Worm (Caenorhabditis elegans) whole organism, L3 larva: ENCODE measurements around the gene grl-25.

ENCODE experiments used
- ZK546.5 ChIP-seq: sonication (generic microtip); optimal IDR thresholded peaks from 2 replicates; lab custom pipeline; 2017; ENCODE audit warnings: missing biosample characterization, missing genetic modification characterization
- aly-2 ChIP-seq: fragments of 150-350 bp; optimal IDR thresholded peaks from 2 replicates; lab custom pipeline; 2014; ENCODE audit warnings: missing biosample characterization, missing genetic modification characterization
- ceh-16 ChIP-seq: sonication (generic microtip); optimal IDR thresholded peaks from 2 replicates; lab custom pipeline; 2017; ENCODE audit warnings: missing biosample characterization, missing genetic modification characterization
- ceh-28 ChIP-seq: fragments of 150-350 bp; optimal IDR thresholded peaks from 2 replicates; lab custom pipeline; 2014; ENCODE audit warnings: missing biosample characterization, missing genetic modification reagents, missing genetic modification characterization
- ceh-82 ChIP-seq: fragments of 150-350 bp; optimal IDR thresholded peaks from 2 replicates; lab custom pipeline; 2014; ENCODE audit warnings: missing biosample characterization, missing genetic modification characterization
- daf-12 ChIP-seq: fragments of 150-350 bp; optimal IDR thresholded peaks from 2 replicates; lab custom pipeline; 2014; ENCODE audit warnings: missing biosample characterization, missing genetic modification reagents, missing genetic modification characterization
- egl-27 ChIP-seq: sonication (generic microtip); optimal IDR thresholded peaks from 4 replicates; lab custom pipeline; 2017; ENCODE audit warnings: missing biosample characterization, missing genetic modification reagents, missing genetic modification characterization
- elt-1 ChIP-seq: fragments of 150-350 bp; optimal IDR thresholded peaks from 2 replicates; lab custom pipeline; 2014; ENCODE audit warnings: missing biosample characterization, missing genetic modification characterization
- elt-2 ChIP-seq: sonication (generic microtip); optimal IDR thresholded peaks from 2 replicates; lab custom pipeline; 2016; ENCODE audit warnings: missing genetic modification reagents, mild to moderate bottlenecking, missing genetic modification characterization, missing compliant biosample characterization
- elt-3 ChIP-seq, 3 experiments: fragments of 150-350 bp in 1 of 3; sonication (generic microtip) in 2 of 3; optimal IDR thresholded peaks; 2 replicates in 2 of 3; 4 replicates in 1 of 3; lab custom pipeline; 2014 to 2017; ENCODE audit warnings: missing biosample characterization in 3 of 3, missing genetic modification characterization in 3 of 3
- fkh-10 ChIP-seq: sonication (generic microtip); optimal IDR thresholded peaks from 2 replicates; lab custom pipeline; 2017; ENCODE audit warnings: missing biosample characterization, missing genetic modification reagents, missing genetic modification characterization
- fkh-2 ChIP-seq: fragments of 150-350 bp; optimal IDR thresholded peaks from 2 replicates; lab custom pipeline; 2014; ENCODE audit warnings: missing biosample characterization, missing genetic modification reagents, missing genetic modification characterization
- fos-1 ChIP-seq: fragments of 150-350 bp; optimal IDR thresholded peaks from 2 replicates; lab custom pipeline; 2014; ENCODE audit warnings: missing biosample characterization, missing genetic modification characterization
- hmg-11 ChIP-seq: sonication (generic microtip); optimal IDR thresholded peaks from 2 replicates; lab custom pipeline; 2016; ENCODE audit warnings: missing genetic modification characterization, missing compliant biosample characterization
- jun-1 ChIP-seq: fragments of 150-350 bp; optimal IDR thresholded peaks from 2 replicates; lab custom pipeline; 2014; ENCODE audit warnings: missing biosample characterization, missing genetic modification reagents, missing genetic modification characterization
- lin-15B ChIP-seq: fragments of 150-350 bp; optimal IDR thresholded peaks from 2 replicates; lab custom pipeline; 2014; ENCODE audit warnings: missing biosample characterization, missing genetic modification characterization
- lin-39 ChIP-seq: fragments of 150-350 bp; optimal IDR thresholded peaks from 2 replicates; lab custom pipeline; 2018; ENCODE audit warnings: missing biosample characterization, missing genetic modification reagents, missing genetic modification characterization
- lsy-12 ChIP-seq: sonication (generic microtip); optimal IDR thresholded peaks from 2 replicates; lab custom pipeline; 2016; ENCODE audit warnings: mild to moderate bottlenecking, missing genetic modification characterization, missing compliant biosample characterization
- mdl-1 ChIP-seq: fragments of 150-350 bp; optimal IDR thresholded peaks from 2 replicates; lab custom pipeline; 2014; ENCODE audit warnings: missing biosample characterization, missing genetic modification characterization
- nfya-1 ChIP-seq: sonication (generic microtip); optimal IDR thresholded peaks from 2 replicates; lab custom pipeline; 2017; ENCODE audit warnings: missing genetic modification characterization, mild to moderate bottlenecking, missing compliant biosample characterization, antibody characterized with exemption, moderate library complexity; ENCODE audit not compliant: insufficient read depth
- nhr-12 ChIP-seq: fragments of 150-350 bp; optimal IDR thresholded peaks from 2 replicates; lab custom pipeline; 2014; ENCODE audit warnings: missing biosample characterization, missing genetic modification characterization
- nhr-23 ChIP-seq: fragments of 150-350 bp; optimal IDR thresholded peaks from 2 replicates; lab custom pipeline; 2014; ENCODE audit warnings: missing biosample characterization, missing genetic modification reagents, missing genetic modification characterization
- nhr-25 ChIP-seq: sonication (generic microtip); optimal IDR thresholded peaks from 2 replicates; lab custom pipeline; 2017; ENCODE audit warnings: missing biosample characterization, missing genetic modification characterization
- nhr-28 ChIP-seq: fragments of 150-350 bp; optimal IDR thresholded peaks from 2 replicates; lab custom pipeline; 2014; ENCODE audit warnings: missing biosample characterization, missing genetic modification characterization
- nhr-43 ChIP-seq: sonication (generic microtip); optimal IDR thresholded peaks from 2 replicates; lab custom pipeline; 2016; ENCODE audit warnings: mild to moderate bottlenecking, missing genetic modification characterization, missing compliant biosample characterization; ENCODE audit not compliant: poor library complexity, severe bottlenecking
- nhr-67 ChIP-seq: fragments of 150-350 bp; optimal IDR thresholded peaks from 2 replicates; lab custom pipeline; 2014; ENCODE audit warnings: missing biosample characterization, missing genetic modification characterization
- nhr-76 ChIP-seq: fragments of 150-350 bp; sonication (generic microtip); optimal IDR thresholded peaks from 5 replicates; lab custom pipeline; 2014; ENCODE audit warnings: missing biosample characterization, missing genetic modification characterization
- nhr-77 ChIP-seq: fragments of 150-350 bp; optimal IDR thresholded peaks from 2 replicates; lab custom pipeline; 2014; ENCODE audit warnings: missing biosample characterization, missing genetic modification characterization
- pha-4 ChIP-seq: fragments of 150-350 bp; optimal IDR thresholded peaks from 2 replicates; lab custom pipeline; 2014; ENCODE audit warnings: missing biosample characterization, missing genetic modification reagents, missing genetic modification characterization
- sea-2 ChIP-seq: fragments of 150-350 bp; sonication (generic microtip); optimal IDR thresholded peaks from 4 replicates; lab custom pipeline; 2014; ENCODE audit warnings: missing biosample characterization, missing genetic modification reagents, missing genetic modification characterization
- snpc-4 ChIP-seq: fragments of 150-350 bp; optimal IDR thresholded peaks from 2 replicates; lab custom pipeline; 2014; ENCODE audit warnings: missing biosample characterization, missing genetic modification characterization
- tbx-2 ChIP-seq: sonication (generic microtip); optimal IDR thresholded peaks from 2 replicates; lab custom pipeline; 2016; ENCODE audit warnings: mild to moderate bottlenecking, missing genetic modification characterization, missing compliant biosample characterization
- unc-39 ChIP-seq: sonication (generic microtip); optimal IDR thresholded peaks from 4 replicates; lab custom pipeline; 2017; ENCODE audit warnings: missing biosample characterization, missing genetic modification characterization
- zag-1 ChIP-seq: fragments of 150-350 bp; optimal IDR thresholded peaks from 2 replicates; lab custom pipeline; 2014; ENCODE audit warnings: missing biosample characterization, missing genetic modification characterization

The grl-25 gene

ce11 chrIII:8960664-8961063 is 1.4 kb upstream of the grl-25 start, which contains the start of gene ZK643.6:
TSS of gene ZK643.6 (minus strand) at chrIII:8960764.
- no peak for TF ChIP-seq ceh-82
- TF ChIP-seq ceh-28 (tag; lab: Kevin White, UChicago): no peak
- TF ChIP-seq egl-27 (tag; lab: Kevin White, UChicago): no peak
- TF ChIP-seq nhr-77 (tag; lab: Kevin White, UChicago): no peak
- TF ChIP-seq, all 47 proteins: peak for 0

ce11 chrIII:8962475-8962874 is 382 bp downstream of the grl-25 start:
- TF ChIP-seq nhr-25 (tag; lab: Kevin White, UChicago) (no peak), elt-2 (tag; lab: Kevin White, UChicago) (no peak), nhr-76 (no peak), fkh-2 (tag; lab: Kevin White, UChicago) (no peak), nhr-12 (tag; lab: Kevin White, UChicago) (no peak), nhr-23 (no peak), ceh-16 (tag; lab: Kevin White, UChicago) (no peak), tbx-2 (tag; lab: Kevin White, UChicago) (no peak)

ce11 chrIII:8964684-8965283 is 2.7 kb downstream of the grl-25 start:
- TF ChIP-seq jun-1 (tag; lab: Kevin White, UChicago) (no peak), ZK546.5 (tag; lab: Kevin White, UChicago) (no peak), nhr-25 (tag; lab: Kevin White, UChicago) (no peak), elt-1 (tag; lab: Kevin White, UChicago) (no peak), unc-39 (tag; lab: Kevin White, UChicago) (no peak), zag-1 (tag; lab: Kevin White, UChicago) (no peak), daf-12 (tag; lab: Kevin White, UChicago) (no peak), pha-4 (tag; lab: Kevin White, UChicago) (no peak), ceh-82 (no peak), lsy-12 (tag; lab: Kevin White, UChicago) (no peak), nhr-23 (no peak), hmg-11 (no peak), elt-2 (tag; lab: Kevin White, UChicago) (no peak), nfya-1 (no peak)

ce11 chrIII:8967639-8968038 is 5.5 kb downstream of the grl-25 start, which contains the start of the genes bud-13 and rpap-2:
TSS of gene bud-13 (minus strand) at chrIII:8967727.
TSS of gene rpap-2 (plus strand) at chrIII:8967967.
- no peak for TF ChIP-seq ceh-28 (tag; lab: Kevin White, UChicago)
- no peak for TF ChIP-seq elt-1 (tag; lab: Kevin White, UChicago)
- no peak for TF ChIP-seq elt-2 (tag; lab: Kevin White, UChicago)
- TF ChIP-seq nhr-67 (tag; lab: Kevin White, UChicago): no peak
- no peak for TF ChIP-seq lsy-12 (tag; lab: Kevin White, UChicago)
- no peak for TF ChIP-seq unc-39 (tag; lab: Kevin White, UChicago)
- no peak for TF ChIP-seq fos-1 (tag; lab: Kevin White, UChicago)
- TF ChIP-seq sea-2: no peak
- no peak for TF ChIP-seq nhr-76
- no peak for TF ChIP-seq elt-3 (tag; optimal IDR thresholded peaks at IDR 0.05; lab: Kevin White, UChicago)
- TF ChIP-seq nfya-1: peak; percentile 12
- peak; percentile 11 for TF ChIP-seq lin-15B (tag; lab: Kevin White, UChicago)
- TF ChIP-seq ceh-16 (tag; lab: Kevin White, UChicago): no peak
- no peak for TF ChIP-seq jun-1 (tag; lab: Kevin White, UChicago)
- TF ChIP-seq lin-39: no peak
- TF ChIP-seq, all 47 proteins: peak for 2

ce11 chrIII:8971255-8972020 is 9.3 kb downstream of the grl-25 start, which contains the start of the genes eif-3.D and R08D7.4:
TSS of gene eif-3.D (minus strand) at chrIII:8971578.
TSS of gene R08D7.4 (plus strand) at chrIII:8971892.
- TF ChIP-seq nfya-1 (peak; percentile 58), egl-27 (tag; lab: Kevin White, UChicago) (no peak), ceh-16 (tag; lab: Kevin White, UChicago) (no peak), ZK546.5 (tag; lab: Kevin White, UChicago) (no peak), snpc-4 (tag; lab: Kevin White, UChicago) (peak; percentile 59), nhr-43 (tag; lab: Kevin White, UChicago) (peak; percentile 23), nhr-67 (tag; lab: Kevin White, UChicago) (no peak), nhr-23 (peak; percentile 57), pha-4 (tag; lab: Kevin White, UChicago) (peak; percentile 76), aly-2 (no peak), elt-2 (tag; lab: Kevin White, UChicago) (peak; percentile 40), mdl-1 (tag; lab: Kevin White, UChicago) (no peak), fkh-10 (no peak), hmg-11 (peak; percentile 73), nhr-12 (tag; lab: Kevin White, UChicago) (no peak), lin-15B (tag; lab: Kevin White, UChicago) (peak; percentile 62), nhr-25 (tag; lab: Kevin White, UChicago) (peak; percentile 8), nhr-28 (tag; lab: Kevin White, UChicago) (no peak), lin-39 (peak; percentile 7)
